Worm (Caenorhabditis elegans) whole organism, L1 larva: ENCODE results near the gene F15A8.1.
A peak's percentile ranks its signal among the peaks of the same experiment; 100 is the strongest.

Experiments used
- F16B12.6 ChIP-seq: fragments of 150-350 bp; optimal IDR thresholded peaks from 2 replicates; lab custom pipeline; 2014; ENCODE audit warnings: missing biosample characterization, missing genetic modification characterization
- Y116A8C.19 ChIP-seq: sonication (generic microtip); optimal IDR thresholded peaks from 2 replicates; lab custom pipeline; 2016; ENCODE audit warnings: missing compliant biosample characterization, missing genetic modification characterization, borderline replicate concordance
- aly-2 ChIP-seq: fragments of 150-350 bp; optimal IDR thresholded peaks from 2 replicates; lab custom pipeline; 2014; ENCODE audit warnings: missing biosample characterization, missing genetic modification characterization
- ceh-90 ChIP-seq: sonication (generic microtip); optimal IDR thresholded peaks from 2 replicates; lab custom pipeline; 2016; ENCODE audit warnings: missing genetic modification characterization, missing compliant biosample characterization
- ces-1 ChIP-seq: fragments of 150-350 bp; optimal IDR thresholded peaks from 2 replicates; lab custom pipeline; 2014; ENCODE audit warnings: missing biosample characterization, missing genetic modification reagents, missing genetic modification characterization
- dpl-1 ChIP-seq, 3 experiments: fragments of 150-350 bp in 2 of 3; sonication (generic microtip) in 1 of 3; optimal IDR thresholded peaks; 2 replicates each; lab custom pipeline; 2014 to 2017; ENCODE audit warnings: missing biosample characterization in 3 of 3, missing genetic modification characterization in 3 of 3, missing genetic modification reagents in 3 of 3
- dsc-1 ChIP-seq: sonication (generic microtip); optimal IDR thresholded peaks from 2 replicates; lab custom pipeline; 2016; ENCODE audit warnings: mild to moderate bottlenecking, missing genetic modification characterization, missing compliant biosample characterization
- efl-1 ChIP-seq, 4 experiments: fragments of 150-350 bp; optimal IDR thresholded peaks in 3 of 4; peaks in 1 of 4; 1 replicate in 1 of 4; 2 replicates in 3 of 4; lab custom pipeline; 2014; ENCODE audit warnings: missing biosample characterization in 2 of 4, missing genetic modification characterization in 2 of 4, missing genetic modification reagents in 2 of 4
- efl-3 ChIP-seq: fragments of 200-800 bp; sonication (Bioruptor generic); optimal IDR thresholded peaks from 2 replicates; lab custom pipeline; 2018; ENCODE audit warnings: mild to moderate bottlenecking, missing genetic modification characterization, missing compliant biosample characterization
- elt-2 ChIP-seq: sonication (generic microtip); optimal IDR thresholded peaks from 2 replicates; lab custom pipeline; 2016; ENCODE audit warnings: missing genetic modification characterization, mild to moderate bottlenecking, inconsistent platforms, missing compliant biosample characterization, missing genetic modification reagents
- ets-5 ChIP-seq: fragments of 200-800 bp; sonication (Bioruptor generic); IDR thresholded peaks from 2 replicates; pipeline ENCODE4 v1.3.6; 2022; ENCODE audit warnings: missing genetic modification characterization, missing compliant biosample characterization
- fkh-10 ChIP-seq: sonication (generic microtip); optimal IDR thresholded peaks from 2 replicates; lab custom pipeline; 2017; ENCODE audit warnings: missing biosample characterization, missing genetic modification reagents, missing genetic modification characterization
- fkh-8 ChIP-seq: sonication (generic microtip); optimal IDR thresholded peaks from 2 replicates; lab custom pipeline; 2016; ENCODE audit warnings: mild to moderate bottlenecking, missing genetic modification characterization, missing compliant biosample characterization
- hpl-2 ChIP-seq: fragments of 150-350 bp; optimal IDR thresholded peaks from 2 replicates; lab custom pipeline; 2014; ENCODE audit warnings: missing biosample characterization, missing genetic modification reagents, missing genetic modification characterization
- irx-1 ChIP-seq: sonication (generic microtip); optimal IDR thresholded peaks from 2 replicates; lab custom pipeline; 2016; ENCODE audit warnings: missing genetic modification characterization, missing compliant biosample characterization
- isw-1 ChIP-seq: fragments of 200-800 bp; sonication (Bioruptor generic); IDR thresholded peaks from 2 replicates; pipeline ENCODE4 v1.3.6; 2022; ENCODE audit warnings: missing genetic modification characterization, missing compliant biosample characterization
- jun-1 ChIP-seq: fragments of 150-350 bp; optimal IDR thresholded peaks from 2 replicates; lab custom pipeline; 2014; ENCODE audit warnings: missing biosample characterization, missing genetic modification reagents, missing genetic modification characterization
- lin-13 ChIP-seq: fragments of 150-350 bp; optimal IDR thresholded peaks from 2 replicates; lab custom pipeline; 2014; ENCODE audit warnings: missing biosample characterization, missing genetic modification reagents, missing genetic modification characterization
- lin-14 ChIP-seq: fragments of 200-800 bp; sonication (Bioruptor generic); optimal IDR thresholded peaks from 2 replicates; lab custom pipeline; 2018; ENCODE audit warnings: mild to moderate bottlenecking, missing genetic modification characterization, moderate library complexity, missing compliant biosample characterization
- lin-15B ChIP-seq: fragments of 150-350 bp; sonication (generic microtip); optimal IDR thresholded peaks from 3 replicates; lab custom pipeline; 2014; ENCODE audit warnings: missing biosample characterization, missing genetic modification characterization
- lin-35 ChIP-seq, 2 experiments: fragments of 150-350 bp; optimal IDR thresholded peaks; 2 replicates each; lab custom pipeline; 2014; ENCODE audit warnings: missing biosample characterization in 2 of 2, missing genetic modification characterization in 2 of 2, missing genetic modification reagents in 2 of 2
- lin-39 ChIP-seq: fragments of 150-350 bp; optimal IDR thresholded peaks from 2 replicates; lab custom pipeline; 2014; ENCODE audit warnings: missing biosample characterization, missing genetic modification reagents, missing genetic modification characterization
- mab-9 ChIP-seq: fragments of 200-800 bp; sonication (Bioruptor generic); IDR thresholded peaks from 2 replicates; pipeline ENCODE4 v1.3.6; 2022; ENCODE audit warnings: missing genetic modification reagents, missing genetic modification characterization, missing compliant biosample characterization
- mdl-1 ChIP-seq, 2 experiments: fragments of 150-350 bp; optimal IDR thresholded peaks; 2 replicates each; lab custom pipeline; 2014 to 2017; ENCODE audit warnings: missing biosample characterization in 2 of 2, missing genetic modification characterization in 2 of 2, inconsistent platforms in 1 of 2
- mep-1 ChIP-seq: fragments of 150-350 bp; optimal IDR thresholded peaks from 2 replicates; lab custom pipeline; 2014; ENCODE audit warnings: missing biosample characterization, missing genetic modification characterization
- nhr-11 ChIP-seq: fragments of 150-350 bp; optimal IDR thresholded peaks from 2 replicates; lab custom pipeline; 2014; ENCODE audit warnings: missing biosample characterization, missing genetic modification characterization
- nhr-19 ChIP-seq: fragments of 200-800 bp; sonication (Bioruptor generic); conservative IDR thresholded peaks from 2 replicates; pipeline ENCODE4 v1.3.6; 2022; ENCODE audit warnings: missing genetic modification characterization, missing compliant biosample characterization
- nhr-20 ChIP-seq: sonication (generic microtip); optimal IDR thresholded peaks from 2 replicates; lab custom pipeline; 2016; ENCODE audit warnings: mild to moderate bottlenecking, missing genetic modification characterization, missing compliant biosample characterization
- nhr-237 ChIP-seq: fragments of 150-350 bp; optimal IDR thresholded peaks from 2 replicates; lab custom pipeline; 2014; ENCODE audit warnings: missing biosample characterization, missing genetic modification characterization
- nhr-28 ChIP-seq: fragments of 150-350 bp; optimal IDR thresholded peaks from 2 replicates; lab custom pipeline; 2014; ENCODE audit warnings: missing biosample characterization, missing genetic modification characterization
- nhr-76 ChIP-seq: sonication (generic microtip); optimal IDR thresholded peaks from 2 replicates; lab custom pipeline; 2017; ENCODE audit warnings: missing biosample characterization, missing genetic modification characterization
- nhr-90 ChIP-seq: sonication (generic microtip); optimal IDR thresholded peaks from 2 replicates; lab custom pipeline; 2016; ENCODE audit warnings: mild to moderate bottlenecking, missing genetic modification characterization, missing compliant biosample characterization; ENCODE audit not compliant: poor library complexity
- pax-3 ChIP-seq: fragments of 200-800 bp; sonication (Bioruptor generic); optimal IDR thresholded peaks from 2 replicates; lab custom pipeline; 2018; ENCODE audit warnings: mild to moderate bottlenecking, missing genetic modification characterization, moderate library complexity, missing compliant biosample characterization
- rnt-1 ChIP-seq: sonication (generic microtip); optimal IDR thresholded peaks from 2 replicates; lab custom pipeline; 2016; ENCODE audit warnings: mild to moderate bottlenecking, missing genetic modification characterization, moderate library complexity, missing compliant biosample characterization
- skn-1 ChIP-seq: fragments of 150-350 bp; optimal IDR thresholded peaks from 2 replicates; lab custom pipeline; 2014; ENCODE audit warnings: missing biosample characterization, missing genetic modification characterization
- snpc-4 ChIP-seq: fragments of 150-350 bp; optimal IDR thresholded peaks from 2 replicates; lab custom pipeline; 2014; ENCODE audit warnings: missing biosample characterization, missing genetic modification characterization
- sup-37 ChIP-seq: fragments of 200-800 bp; sonication (Bioruptor generic); optimal IDR thresholded peaks from 2 replicates; lab custom pipeline; 2018; ENCODE audit warnings: mild to moderate bottlenecking, missing genetic modification characterization, missing compliant biosample characterization
- tbx-2 ChIP-seq: sonication (generic microtip); optimal IDR thresholded peaks from 2 replicates; lab custom pipeline; 2016; ENCODE audit warnings: missing genetic modification characterization, missing compliant biosample characterization
- tlp-1 ChIP-seq: fragments of 150-350 bp; optimal IDR thresholded peaks from 2 replicates; lab custom pipeline; 2014; ENCODE audit warnings: missing biosample characterization, missing genetic modification characterization
- unc-130 ChIP-seq: fragments of 150-350 bp; optimal IDR thresholded peaks from 2 replicates; lab custom pipeline; 2017; ENCODE audit warnings: missing biosample characterization, missing genetic modification characterization, inconsistent platforms
- unc-62 ChIP-seq: fragments of 150-350 bp; optimal IDR thresholded peaks from 2 replicates; lab custom pipeline; 2014; ENCODE audit warnings: missing biosample characterization, missing genetic modification reagents, missing genetic modification characterization
- unc-86 ChIP-seq: sonication (generic microtip); optimal IDR thresholded peaks from 2 replicates; lab custom pipeline; 2016; ENCODE audit warnings: missing genetic modification characterization, missing compliant biosample characterization
- zag-1 ChIP-seq: fragments of 150-350 bp; optimal IDR thresholded peaks from 2 replicates; lab custom pipeline; 2014; ENCODE audit warnings: missing biosample characterization, missing genetic modification characterization
- ztf-4 ChIP-seq: fragments of 150-350 bp; optimal IDR thresholded peaks from 2 replicates; lab custom pipeline; 2014; ENCODE audit warnings: missing biosample characterization, missing genetic modification characterization

F15A8.1 gene

DNA sequence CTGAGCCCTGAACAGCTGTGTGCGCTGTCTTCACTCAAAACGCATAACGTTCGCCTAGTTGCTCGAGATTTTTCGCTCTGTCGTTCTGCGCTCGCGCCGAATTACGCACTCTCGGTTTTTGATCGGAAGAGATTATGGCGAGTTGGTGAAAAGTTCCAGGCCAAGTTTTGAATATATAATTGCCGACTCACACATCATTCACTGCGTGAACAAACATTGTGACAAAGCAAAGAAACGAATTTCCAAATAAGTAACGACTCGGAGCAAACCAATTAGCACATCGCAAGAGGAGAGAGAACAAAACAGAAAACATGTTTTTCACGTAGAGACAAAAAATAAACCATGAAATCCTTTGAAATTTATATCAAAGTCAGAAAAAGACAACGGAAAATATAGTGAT is 5.3 kb upstream of the F15A8.1 start:
- TF ChIP-seq lin-13 (GFP tag; lab: Kevin White, UChicago) (no peak), lin-15B (tag; lab: Kevin White, UChicago) (no peak), lin-14 (GFP tag; lab: Kevin White, UChicago) (peak; percentile 10), pax-3 (tag; lab: Kevin White, UChicago) (no peak)

ce11 chrX:4437555-4437954 is 3.2 kb upstream of the F15A8.1 start, which contains the start of gene cest-26:
cest-26 (minus strand) TSS chrX:4437655.
- TF ChIP-seq dsc-1 (tag; lab: Kevin White, UChicago): peak; percentile 7
- no peak for TF ChIP-seq sup-37
- TF ChIP-seq lin-14 (GFP tag; lab: Kevin White, UChicago): peak; percentile 4
- TF ChIP-seq, all 84 proteins: peak for 2

ce11 chrX:4438823-4439222 is 1.9 kb upstream of the F15A8.1 start:
- TF ChIP-seq nhr-237 (tag; lab: Kevin White, UChicago) (no peak), ztf-4 (tag; lab: Kevin White, UChicago) (no peak), ets-5 (GFP tag; lab: Robert Waterston, UW) (no peak), tbx-2 (tag; lab: Kevin White, UChicago) (no peak), nhr-11 (tag; lab: Kevin White, UChicago) (no peak)
- TF ChIP-seq, all 84 proteins: peak for 0

- TF ChIP-seq F16B12.6 (tag; lab: Kevin White, UChicago) (no peak), nhr-76 (tag; lab: Kevin White, UChicago) (no peak), lin-14 (GFP tag; lab: Kevin White, UChicago) (peak; percentile 11), isw-1 (no peak)
These were observed 1.1 kb upstream of the F15A8.1 start for ce11 chrX:4439616-4440015.

- TF ChIP-seq skn-1 (peak; percentile 9), snpc-4 (tag; lab: Kevin White, UChicago) (no peak), mdl-1 (tag; optimal IDR thresholded peaks at IDR 0.05; lab: Kevin White, UChicago) (peak in 1 of 2 experiments; percentile 75), mab-9 (GFP tag; lab: Robert Waterston, UW) (no peak), irx-1 (tag; lab: Kevin White, UChicago) (peak; percentile 35), Y116A8C.19 (tag; lab: Kevin White, UChicago) (no peak), unc-62 (GFP tag; lab: Kevin White, UChicago) (no peak), F16B12.6 (tag; lab: Kevin White, UChicago) (peak; percentile 4), ces-1 (GFP tag; lab: Kevin White, UChicago) (no peak), efl-1 (optimal IDR thresholded peaks at IDR 0.05; lab: Kevin White, UChicago) (peak; percentile 2 to 11), efl-1 (GFP tag; optimal IDR thresholded peaks at IDR 0.05 in 1 of 2; lab: Kevin White, UChicago) (peak in 1 of 2 experiments; percentile 83), hpl-2 (no peak), nhr-11 (tag; lab: Kevin White, UChicago) (no peak), lin-39 (tag; lab: Kevin White, UChicago) (no peak), rnt-1 (tag; lab: Kevin White, UChicago) (peak; percentile 71), unc-130 (tag; lab: Kevin White, UChicago) (peak; percentile 38), nhr-19 (GFP tag; lab: Robert Waterston, UW) (peak; percentile 62), fkh-8 (peak; percentile 15), mep-1 (tag; lab: Kevin White, UChicago) (peak; percentile 67), elt-2 (tag; lab: Kevin White, UChicago) (no peak), unc-86 (tag; lab: Kevin White, UChicago) (no peak), zag-1 (tag; lab: Kevin White, UChicago) (no peak), nhr-20 (peak; percentile 56), fkh-10 (no peak), dsc-1 (tag; lab: Kevin White, UChicago) (peak; percentile 44), jun-1 (tag; lab: Kevin White, UChicago) (no peak), dpl-1 (GFP tag; optimal IDR thresholded peaks at IDR 0.05; lab: Kevin White, UChicago) (peak in 1 of 3 experiments; percentile 5), efl-3 (no peak), pax-3 (tag; lab: Kevin White, UChicago) (no peak), nhr-28 (tag; lab: Kevin White, UChicago) (no peak), tlp-1 (tag; lab: Kevin White, UChicago) (no peak), lin-35 (GFP tag; optimal IDR thresholded peaks at IDR 0.05; lab: Kevin White, UChicago) (peak; percentile 21 to 56), aly-2 (tag; lab: Kevin White, UChicago) (no peak), ceh-90 (tag; lab: Kevin White, UChicago) (no peak), nhr-90 (tag; lab: Kevin White, UChicago) (peak; percentile 61)
These were observed 3.3 kb downstream of the F15A8.1 start for ce11 chrX:4444073-4444472.
